Worm (Caenorhabditis elegans) whole organism, L4 larva: ENCODE results near the gene gldc-1.

Source experiments
- lin-13 ChIP-seq: fragments of 150-350 bp; optimal IDR thresholded peaks from 2 replicates; lab custom pipeline; 2014; ENCODE audit warnings: missing biosample characterization, missing genetic modification reagents, missing genetic modification characterization
- nhr-11 ChIP-seq: fragments of 150-350 bp; optimal IDR thresholded peaks from 2 replicates; lab custom pipeline; 2014; ENCODE audit warnings: missing biosample characterization, missing genetic modification characterization

- TF ChIP-seq lin-13 (GFP tag; lab: Kevin White, UChicago) (peak; percentile 16), nhr-11 (tag; lab: Kevin White, UChicago) (peak; percentile 25)
Measured at ce11 chrII:6047639-6048159, 2.5 kb upstream of the gldc-1 start, which contains the start of the genes R12C12.6 and ran-5.
